Fruit fly (Drosophila melanogaster): ENCODE data around the gene pch2.

dm6 chr3R:8545915-8546314 is 15.6 kb downstream of the pch2 start:
- no peak for TF ChIP-seq Bgb (GFP tag; IDR thresholded peaks at IDR 0.05; ENCODE audit: partially characterized antibody)
- TF ChIP-seq CG10462 (GFP tag; optimal IDR thresholded peaks at IDR 0.05): no peak
- no peak for TF ChIP-seq CG1602 (GFP tag; optimal IDR thresholded peaks at IDR 0.05)
- TF ChIP-seq bbx (GFP tag; IDR thresholded peaks at IDR 0.05; ENCODE audit: partially characterized antibody): no peak
- TF ChIP-seq ems (GFP tag; optimal IDR thresholded peaks at IDR 0.05): no peak
- TF ChIP-seq CG7372 (GFP tag; IDR thresholded peaks at IDR 0.05): no peak
- TF ChIP-seq pho (GFP tag; optimal IDR thresholded peaks at IDR 0.05): no peak
- TF ChIP-seq YL-1 (GFP tag; optimal IDR thresholded peaks at IDR 0.05): no peak
- no peak for TF ChIP-seq Sin3A (optimal IDR thresholded peaks at IDR 0.05)
- TF ChIP-seq CG16813 (GFP tag; IDR thresholded peaks at IDR 0.05; ENCODE audit: partially characterized antibody): no peak

All from whole organism, embryonic.